Worm (Caenorhabditis elegans) whole organism, L4 larva: Measurements from ENCODE around the gene F40F11.3.

Experiments used
- mdl-1 ChIP-seq, 2 experiments: fragments of 150-350 bp in 1 of 2; sonication (generic microtip) in 1 of 2; optimal IDR thresholded peaks; 2 replicates each; lab custom pipeline; 2014 to 2017; ENCODE audit warnings: missing biosample characterization in 2 of 2, missing genetic modification characterization in 2 of 2
- nhr-237 ChIP-seq: sonication (generic microtip); optimal IDR thresholded peaks from 2 replicates; lab custom pipeline; 2017; ENCODE audit warnings: missing biosample characterization, missing genetic modification characterization
- nhr-77 ChIP-seq: fragments of 150-350 bp; optimal IDR thresholded peaks from 2 replicates; lab custom pipeline; 2014; ENCODE audit warnings: missing biosample characterization, missing genetic modification characterization

ce11 chrIV:11586484-11586883 lies 7.3 kb downstream of the F40F11.3 start:
- TF ChIP-seq mdl-1 (tag; optimal IDR thresholded peaks at IDR 0.05; lab: Kevin White, UChicago) (no peak), nhr-77 (no peak), nhr-237 (tag; lab: Kevin White, UChicago) (no peak)
